Fruit fly (Drosophila melanogaster) whole organism, embryonic: ENCODE measurements around the gene kirre.

Source experiments
- CG10209 ChIP-seq: fragments of 200-800 bp; sonication (Bioruptor generic); optimal IDR thresholded peaks from 3 replicates; lab custom pipeline; 2017; ENCODE audit warnings: missing biosample characterization, mild to moderate bottlenecking, missing genetic modification characterization, missing genetic modification reagents
- CG10543 ChIP-seq: fragments of 200-800 bp; sonication (Bioruptor generic); optimal IDR thresholded peaks from 3 replicates; lab custom pipeline; 2017; ENCODE audit warnings: missing biosample characterization, mild to moderate bottlenecking, missing genetic modification characterization, moderate library complexity
- CG10565 ChIP-seq: fragments of 200-800 bp; sonication (Bioruptor generic); optimal IDR thresholded peaks from 3 replicates; lab custom pipeline; 2016; ENCODE audit warnings: missing biosample characterization, mild to moderate bottlenecking, missing genetic modification characterization
- CG17802 ChIP-seq: fragments of 200-800 bp; sonication (Bioruptor generic); optimal IDR thresholded peaks from 2 replicates; lab custom pipeline; 2018; ENCODE audit warnings: missing biosample characterization, mild to moderate bottlenecking, missing genetic modification characterization, moderate library complexity
- CG34224 ChIP-seq: fragments of 200-800 bp; sonication (Bioruptor generic); IDR thresholded peaks from 3 replicates; pipeline ENCODE4 v1.3.6; 2022; ENCODE audit warnings: missing biosample characterization, missing genetic modification characterization; ENCODE audit not compliant: partially characterized antibody
- CG3726 ChIP-seq: fragments of 200-800 bp; sonication (Bioruptor generic); IDR thresholded peaks from 3 replicates; pipeline ENCODE4, ENCODE4 v1.3.6; 2022; ENCODE audit warnings: missing biosample characterization, missing genetic modification characterization
- NC2α ChIP-seq: fragments of 200-800 bp; sonication (Bioruptor generic); optimal IDR thresholded peaks from 2 replicates; lab custom pipeline; 2016; ENCODE audit warnings: missing biosample characterization, missing genetic modification characterization
- cas ChIP-seq: fragments of 200-800 bp; sonication (Bioruptor generic); IDR thresholded peaks from 2 replicates; pipeline ENCODE4 v1.3.6; 2022; ENCODE audit warnings: missing biosample characterization, missing genetic modification characterization
- dati ChIP-seq: fragments of 200-800 bp; sonication (Bioruptor generic); IDR thresholded peaks from 2 replicates; pipeline ENCODE4 v1.3.6; 2022; ENCODE audit warnings: missing biosample characterization, missing genetic modification characterization
- jumu ChIP-seq: fragments of 200-800 bp; sonication (Bioruptor generic); optimal IDR thresholded peaks from 3 replicates; lab custom pipeline; 2016; ENCODE audit warnings: missing biosample characterization, missing genetic modification characterization
- lilli ChIP-seq: fragments of 200-800 bp; sonication (Bioruptor generic); optimal IDR thresholded peaks from 3 replicates; lab custom pipeline; 2016; ENCODE audit warnings: missing biosample characterization, missing genetic modification characterization

DNA sequence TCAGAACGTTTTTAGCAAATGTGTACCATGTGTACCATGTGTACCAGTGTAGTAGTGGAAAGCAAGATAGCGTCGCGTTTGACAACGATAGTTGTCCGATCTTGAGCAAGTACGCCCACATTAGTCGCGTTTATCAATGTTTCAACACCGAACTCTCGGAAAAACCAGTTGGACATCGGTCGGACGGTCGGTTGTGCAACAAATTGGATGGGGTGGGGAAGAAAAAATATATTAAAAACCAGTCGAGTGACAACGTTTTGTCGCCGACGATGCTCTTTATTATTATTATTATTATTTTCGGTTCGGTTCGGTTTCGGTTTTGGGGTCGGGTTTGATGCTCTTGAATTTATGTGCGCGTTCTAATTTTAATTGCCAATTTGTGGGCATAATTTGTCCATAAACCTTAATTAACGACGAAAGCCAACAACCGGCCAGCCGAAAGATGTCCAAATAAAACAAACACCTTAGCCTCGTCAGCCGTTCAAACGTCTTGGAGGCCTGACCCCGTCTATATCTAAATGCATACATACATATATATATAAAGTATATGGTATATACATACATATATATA, 302.6 kb downstream of the kirre start:
- TF ChIP-seq CG10565 (GFP tag; lab: Kevin White, UChicago), result no peak
- no peak for TF ChIP-seq NC2α (GFP tag; lab: Kevin White, UChicago)
- no peak for TF ChIP-seq CG10543 (GFP tag; lab: Kevin White, UChicago)
- TF ChIP-seq lilli (GFP tag; lab: Kevin White, UChicago), result no peak
- TF ChIP-seq CG34224 (GFP tag; lab: Robert Waterston, UW), result no peak
- TF ChIP-seq CG3726 (GFP tag; lab: Robert Waterston, UW), result no peak
- no peak for TF ChIP-seq jumu (GFP tag; lab: Kevin White, UChicago)
- no peak for TF ChIP-seq dati
- no peak for TF ChIP-seq CG10209
- no peak for TF ChIP-seq CG17802 (tag; lab: Kevin White, UChicago)
- TF ChIP-seq cas (GFP tag; lab: Robert Waterston, UW), result no peak
